Fruit fly (Drosophila melanogaster) whole organism, embryonic: ENCODE measurements around the gene dwg.
A peak's percentile ranks its signal among the peaks of the same experiment; 100 is the strongest.

Experiments used
- ATbp ChIP-seq: fragments of 200-800 bp; sonication (Bioruptor generic); optimal IDR thresholded peaks from 2 replicates; lab custom pipeline; 2017; ENCODE audit warnings: missing biosample characterization, mild to moderate bottlenecking, missing genetic modification characterization, missing genetic modification reagents
- CG10979 ChIP-seq: fragments of 200-800 bp; sonication (Bioruptor generic); optimal IDR thresholded peaks from 2 replicates; lab custom pipeline; 2018; ENCODE audit warnings: missing biosample characterization, mild to moderate bottlenecking, missing genetic modification characterization, moderate library complexity
- CG12744 ChIP-seq: fragments of 200-800 bp; sonication (Bioruptor generic); optimal IDR thresholded peaks from 2 replicates; lab custom pipeline; 2016; ENCODE audit warnings: missing biosample characterization, missing genetic modification characterization
- CG12769 ChIP-seq: fragments of 200-800 bp; sonication (Bioruptor generic); optimal IDR thresholded peaks from 2 replicates; lab custom pipeline; 2019; ENCODE audit warnings: missing biosample characterization, mild to moderate bottlenecking, missing genetic modification characterization, moderate library complexity
- CG12942 ChIP-seq: fragments of 200-800 bp; sonication (Bioruptor generic); optimal IDR thresholded peaks from 3 replicates; lab custom pipeline; 2016; ENCODE audit warnings: missing biosample characterization, missing genetic modification characterization
- CG14014 ChIP-seq: fragments of 200-800 bp; sonication (Bioruptor generic); IDR thresholded peaks from 2 replicates; pipeline ENCODE4 v1.3.6; 2022; ENCODE audit warnings: missing biosample characterization, missing genetic modification characterization
- CG14050 ChIP-seq: fragments of 200-800 bp; sonication (Bioruptor generic); IDR thresholded peaks from 3 replicates; pipeline ENCODE4 v1.3.6; 2022; ENCODE audit warnings: missing biosample characterization, missing genetic modification characterization
- CG1603 ChIP-seq: fragments of 200-800 bp; sonication (Bioruptor generic); optimal IDR thresholded peaks from 2 replicates; lab custom pipeline; 2019; ENCODE audit warnings: missing biosample characterization, mild to moderate bottlenecking, missing genetic modification characterization, moderate library complexity
- CG17328 ChIP-seq: fragments of 200-800 bp; sonication (Bioruptor generic); IDR thresholded peaks from 2 replicates; pipeline ENCODE4 v1.3.6; 2022; ENCODE audit warnings: missing biosample characterization, missing genetic modification characterization
- CG17829 ChIP-seq: fragments of 200-800 bp; optimal IDR thresholded peaks from 2 replicates; lab custom pipeline; 2019; ENCODE audit warnings: missing biosample characterization, mild to moderate bottlenecking, missing genetic modification characterization, moderate library complexity
- CG18599 ChIP-seq: fragments of 200-800 bp; sonication (Bioruptor generic); optimal IDR thresholded peaks from 3 replicates; lab custom pipeline; 2017; ENCODE audit warnings: missing biosample characterization, missing genetic modification characterization, mild to moderate bottlenecking, moderate library complexity, missing genetic modification reagents
- CG30431 ChIP-seq: fragments of 200-800 bp; sonication (Bioruptor generic); optimal IDR thresholded peaks from 2 replicates; lab custom pipeline; 2017; ENCODE audit warnings: missing biosample characterization, missing genetic modification characterization
- CG31365 ChIP-seq: fragments of 200-800 bp; sonication (Bioruptor generic); optimal IDR thresholded peaks from 2 replicates; lab custom pipeline; 2018; ENCODE audit warnings: missing biosample characterization, mild to moderate bottlenecking, missing genetic modification characterization
- CG32532 ChIP-seq: fragments of 200-800 bp; sonication (Bioruptor generic); IDR thresholded peaks from 2 replicates; pipeline ENCODE4 v1.3.6; 2022; ENCODE audit warnings: missing biosample characterization, missing genetic modification characterization
- CG4404 ChIP-seq: fragments of 200-800 bp; sonication (Bioruptor generic); IDR thresholded peaks from 2 replicates; pipeline ENCODE4 v1.3.6; 2022; ENCODE audit warnings: missing biosample characterization, missing genetic modification characterization
- CG4424 ChIP-seq: fragments of 200-800 bp; sonication (Bioruptor generic); optimal IDR thresholded peaks from 3 replicates; lab custom pipeline; 2016; ENCODE audit warnings: missing biosample characterization, missing genetic modification characterization
- CG6654 ChIP-seq: fragments of 200-800 bp; sonication (Bioruptor generic); optimal IDR thresholded peaks from 2 replicates; lab custom pipeline; 2017; ENCODE audit warnings: missing biosample characterization, mild to moderate bottlenecking, missing genetic modification characterization
- CG7839 ChIP-seq: fragments of 200-800 bp; sonication (Bioruptor generic); optimal IDR thresholded peaks from 3 replicates; lab custom pipeline; 2018; ENCODE audit warnings: missing biosample characterization, mild to moderate bottlenecking, missing genetic modification characterization, moderate library complexity
- CG7963 ChIP-seq: fragments of 200-800 bp; sonication (Bioruptor generic); IDR thresholded peaks from 3 replicates; pipeline ENCODE4 v1.3.6; 2022; ENCODE audit warnings: missing biosample characterization, missing genetic modification characterization; ENCODE audit not compliant: partially characterized antibody
- CG7987 ChIP-seq: fragments of 200-800 bp; sonication (Bioruptor generic); optimal IDR thresholded peaks from 2 replicates; lab custom pipeline; 2018; ENCODE audit warnings: missing biosample characterization, mild to moderate bottlenecking, missing genetic modification characterization, moderate library complexity
- CG8281 ChIP-seq: fragments of 200-800 bp; sonication (Bioruptor generic); optimal IDR thresholded peaks from 2 replicates; lab custom pipeline; 2018; ENCODE audit warnings: missing biosample characterization, mild to moderate bottlenecking, missing genetic modification characterization, moderate library complexity
- CG8290 ChIP-seq, 3 experiments: fragments of 200-800 bp; sonication (Bioruptor generic); optimal IDR thresholded peaks; 2 replicates each; lab custom pipeline; 2016 to 2019; ENCODE audit warnings: missing biosample characterization in 3 of 3, missing genetic modification characterization in 3 of 3, mild to moderate bottlenecking in 2 of 3, moderate library complexity in 1 of 3
- CG9215 ChIP-seq: fragments of 200-800 bp; sonication (Bioruptor generic); IDR thresholded peaks from 2 replicates; pipeline ENCODE4 v1.3.6; 2022; ENCODE audit warnings: missing biosample characterization, missing genetic modification characterization
- Dbx ChIP-seq: fragments of 200-800 bp; sonication (Bioruptor generic); IDR thresholded peaks from 3 replicates; pipeline ENCODE4 v1.3.6; 2022; ENCODE audit warnings: missing biosample characterization, missing genetic modification characterization
- Dip3 ChIP-seq: fragments of 200-800 bp; sonication (Bioruptor generic); optimal IDR thresholded peaks from 3 replicates; lab custom pipeline; 2016; ENCODE audit warnings: missing biosample characterization, missing genetic modification characterization
- Jarid2 ChIP-seq: fragments of 200-800 bp; sonication (Bioruptor generic); optimal IDR thresholded peaks from 3 replicates; lab custom pipeline; 2017; ENCODE audit warnings: mild to moderate bottlenecking, missing biosample characterization, missing genetic modification reagents, missing genetic modification characterization
- Ptx1 ChIP-seq: fragments of 200-800 bp; sonication (Bioruptor generic); IDR thresholded peaks from 2 replicates; pipeline ENCODE4 v1.3.6; 2022; ENCODE audit warnings: missing biosample characterization, missing genetic modification characterization
- Rfx ChIP-seq: fragments of 200-800 bp; sonication (Bioruptor generic); IDR thresholded peaks from 2 replicates; pipeline ENCODE4 v1.3.6; 2022; ENCODE audit warnings: missing biosample characterization, missing genetic modification characterization
- Sin3A ChIP-seq: fragments of >200 bp; optimal IDR thresholded peaks from 2 replicates; lab custom pipeline; 2018
- Sox102F ChIP-seq: fragments of 200-800 bp; sonication (Bioruptor generic); optimal IDR thresholded peaks from 2 replicates; lab custom pipeline; 2018; ENCODE audit warnings: missing biosample characterization, mild to moderate bottlenecking, missing genetic modification characterization, moderate library complexity
- Ssrp ChIP-seq: fragments of 200-800 bp; sonication (Bioruptor generic); optimal IDR thresholded peaks from 2 replicates; lab custom pipeline; 2018; ENCODE audit warnings: missing biosample characterization, mild to moderate bottlenecking, missing genetic modification characterization, moderate library complexity
- Trl ChIP-seq, 3 experiments: fragments of >200 bp in 2 of 3; fragments of 200-800 bp in 1 of 3; sonication (Bioruptor generic) in 1 of 3; optimal IDR thresholded peaks; 2 replicates in 1 of 3; 3 replicates in 2 of 3; lab custom pipeline; 2016 to 2017; ENCODE audit warnings: missing biosample characterization in 1 of 3, missing genetic modification characterization in 1 of 3
- ci ChIP-seq: fragments of 200-800 bp; sonication (Bioruptor generic); IDR thresholded peaks from 3 replicates; pipeline ENCODE4 v1.3.6; 2022; ENCODE audit warnings: missing biosample characterization, missing genetic modification characterization
- dpn ChIP-seq, 2 experiments: fragments of 200-800 bp; sonication (Bioruptor generic); optimal IDR thresholded peaks; 3 replicates each; lab custom pipeline; 2016; ENCODE audit warnings: missing biosample characterization in 2 of 2, missing genetic modification characterization in 2 of 2
- en ChIP-seq: fragments of 200-800 bp; sonication (Bioruptor generic); optimal IDR thresholded peaks from 2 replicates; lab custom pipeline; 2016; ENCODE audit warnings: missing biosample characterization, missing genetic modification characterization
- fd64A ChIP-seq: fragments of 200-800 bp; sonication (Bioruptor generic); optimal IDR thresholded peaks from 3 replicates; lab custom pipeline; 2018; ENCODE audit warnings: missing biosample characterization, mild to moderate bottlenecking, missing genetic modification characterization
- gem ChIP-seq: fragments of 200-800 bp; sonication (Bioruptor generic); optimal IDR thresholded peaks from 2 replicates; lab custom pipeline; 2019; ENCODE audit warnings: missing biosample characterization, mild to moderate bottlenecking, missing genetic modification characterization, moderate library complexity
- grau ChIP-seq: fragments of 200-800 bp; optimal IDR thresholded peaks from 3 replicates; lab custom pipeline; 2019; ENCODE audit warnings: missing biosample characterization, mild to moderate bottlenecking, missing genetic modification characterization, moderate library complexity
- ind ChIP-seq: fragments of 200-800 bp; sonication (Bioruptor generic); optimal IDR thresholded peaks from 3 replicates; lab custom pipeline; 2016; ENCODE audit warnings: missing biosample characterization, missing genetic modification characterization
- insv ChIP-seq, 2 experiments: fragments of 200-800 bp; sonication (Bioruptor generic); optimal IDR thresholded peaks; 3 replicates each; lab custom pipeline; 2016 to 2018; ENCODE audit warnings: missing biosample characterization in 2 of 2, missing genetic modification characterization in 2 of 2
- kay ChIP-seq: fragments of 200-800 bp; sonication (Bioruptor generic); optimal IDR thresholded peaks from 2 replicates; lab custom pipeline; 2016; ENCODE audit warnings: missing biosample characterization, missing genetic modification characterization
- org-1 ChIP-seq: fragments of 200-800 bp; sonication (Bioruptor generic); optimal IDR thresholded peaks from 2 replicates; lab custom pipeline; 2017; ENCODE audit warnings: missing biosample characterization, missing genetic modification characterization
- phol ChIP-seq: fragments of 200-800 bp; sonication (Bioruptor generic); optimal IDR thresholded peaks from 3 replicates; lab custom pipeline; 2018; ENCODE audit warnings: missing biosample characterization, mild to moderate bottlenecking, missing genetic modification characterization, moderate library complexity
- pita ChIP-seq: fragments of 200-800 bp; sonication (Bioruptor generic); optimal IDR thresholded peaks from 2 replicates; lab custom pipeline; 2017; ENCODE audit warnings: missing biosample characterization, mild to moderate bottlenecking, missing genetic modification characterization
- row ChIP-seq: fragments of 200-800 bp; sonication (Bioruptor generic); IDR thresholded peaks from 3 replicates; pipeline ENCODE4 v1.3.6; 2022; ENCODE audit warnings: missing biosample characterization, missing genetic modification characterization
- slbo ChIP-seq: fragments of 200-800 bp; sonication (Bioruptor generic); IDR thresholded peaks from 2 replicates; pipeline ENCODE4 v1.3.6; 2022; ENCODE audit warnings: missing biosample characterization, missing genetic modification characterization
- sob ChIP-seq: fragments of 200-800 bp; sonication (Bioruptor generic); IDR thresholded peaks from 2 replicates; pipeline ENCODE4 v1.3.6; 2022; ENCODE audit warnings: missing biosample characterization, missing genetic modification characterization
- sr ChIP-seq: fragments of 200-800 bp; sonication (Bioruptor generic); IDR thresholded peaks from 3 replicates; pipeline ENCODE4 v1.3.6; 2022; ENCODE audit warnings: missing biosample characterization, missing genetic modification characterization

Gene dwg

dm6 chrX:2757400-2757799 lies 29.9 kb downstream of the dwg start (continued):
- TF ChIP-seq CG17829 (tag; lab: Kevin White, UChicago) (peak; percentile 11), CG1603 (tag; lab: Kevin White, UChicago) (peak; percentile 46), CG7839 (tag; lab: Kevin White, UChicago) (peak; percentile 31), CG8290 (GFP tag; optimal IDR thresholded peaks at IDR 0.05; lab: Kevin White, UChicago) (no peak), CG8290 (tag; optimal IDR thresholded peaks at IDR 0.05; lab: Kevin White, UChicago) (peak in 1 of 2 experiments; percentile 44), ind (peak; percentile 9), CG4424 (GFP tag; lab: Kevin White, UChicago) (peak; percentile 23), sr (no peak), CG30431 (GFP tag; lab: Kevin White, UChicago) (no peak), pita (GFP tag; lab: Kevin White, UChicago) (no peak), Ptx1 (GFP tag; lab: Robert Waterston, UW) (peak; percentile 58), CG18599 (GFP tag; lab: Kevin White, UChicago) (peak; percentile 38), CG9215 (GFP tag; lab: Robert Waterston, UW) (no peak), CG4404 (peak; percentile 8; the same call in 1 of the 2 replicates), kay (no peak), gem (peak; percentile 38), Dip3 (GFP tag; lab: Kevin White, UChicago) (no peak), CG6654 (GFP tag; lab: Kevin White, UChicago) (no peak), Sin3A (lab: Kevin White, UChicago) (no peak), Trl (optimal IDR thresholded peaks at IDR 0.05; lab: Kevin White, UChicago) (no peak), Trl (GFP tag; optimal IDR thresholded peaks at IDR 0.05; lab: Kevin White, UChicago) (no peak), Dbx (peak; percentile 44; the same call in 1 of the 3 replicates), CG8281 (tag; lab: Kevin White, UChicago) (no peak), ATbp (peak; percentile 8), dpn (GFP tag; optimal IDR thresholded peaks at IDR 0.05; lab: Kevin White, UChicago) (peak in 1 of 2 experiments; percentile 6), row (GFP tag; lab: Robert Waterston, UW) (peak; percentile 56), insv (GFP tag; optimal IDR thresholded peaks at IDR 0.05; lab: Kevin White, UChicago) (no peak), fd64A (GFP tag; lab: Kevin White, UChicago) (no peak), Ssrp (tag; lab: Kevin White, UChicago) (peak; percentile 6), CG14014 (GFP tag; lab: Robert Waterston, UW) (0 out of 2 replicates have a peak, but pooled peaks have one; percentile 25), Rfx (GFP tag; lab: Robert Waterston, UW) (peak; percentile 40), CG17328 (GFP tag; lab: Robert Waterston, UW) (peak; percentile 22; the same call in 1 of the 2 replicates), CG31365 (tag; lab: Kevin White, UChicago) (no peak), en (no peak), sob (GFP tag; lab: Robert Waterston, UW) (0 out of 2 replicates have a peak, but pooled peaks have one; percentile 21), org-1 (GFP tag; lab: Kevin White, UChicago) (no peak), slbo (GFP tag; lab: Robert Waterston, UW) (peak; percentile 45), CG7987 (no peak), CG10979 (peak; percentile 20), grau (tag; lab: Kevin White, UChicago) (peak; percentile 17), ci (0 out of 3 replicates have a peak, but pooled peaks have one; percentile 41), Sox102F (GFP tag; lab: Kevin White, UChicago) (peak; percentile 52), CG12769 (tag; lab: Kevin White, UChicago) (peak; percentile 39), CG7963 (no peak), CG14050 (GFP tag; lab: Robert Waterston, UW) (no peak), phol (peak; percentile 29), CG12942 (no peak), Jarid2 (GFP tag; lab: Kevin White, UChicago) (no peak), CG12744 (GFP tag; lab: Kevin White, UChicago) (no peak), CG32532 (0 out of 2 replicates have a peak, but pooled peaks have one; percentile 12)
